Worm (Caenorhabditis elegans): ENCODE data around the gene math-6.

The math-6 gene

ce11 chrII:1893912-1894311 lies 9.4 kb upstream of the math-6 start, which contains the start of gene C16C4.1:
Gene C16C4.1, plus strand, starts transcription at chrII:1894212.
- TF ChIP-seq mes-4 (tag; optimal IDR thresholded peaks at IDR 0.05): no peak
- TF ChIP-seq B0261.1 (tag; optimal IDR thresholded peaks at IDR 0.05): no peak
- TF ChIP-seq ZK185.1 (tag; optimal IDR thresholded peaks at IDR 0.05; ENCODE audit: poor library complexity, severe bottlenecking): no peak
- TF ChIP-seq F52B5.7 (tag; optimal IDR thresholded peaks at IDR 0.05): no peak
- no peak for TF ChIP-seq let-526 (GFP tag; IDR thresholded peaks at IDR 0.05)
- no peak for TF ChIP-seq T26A5.8 (tag; optimal IDR thresholded peaks at IDR 0.05)
- TF ChIP-seq bed-1 (GFP tag; IDR thresholded peaks at IDR 0.05): no peak
- TF ChIP-seq ceh-40 (GFP tag; IDR thresholded peaks at IDR 0.05): no peak
- TF ChIP-seq aptf-3 (GFP tag; IDR thresholded peaks at IDR 0.05): no peak
- TF ChIP-seq attf-5 (GFP tag; optimal IDR thresholded peaks at IDR 0.05): no peak
- no peak for TF ChIP-seq unc-62 (GFP tag; optimal IDR thresholded peaks at IDR 0.05)
- no peak for TF ChIP-seq nhr-90 (tag; optimal IDR thresholded peaks at IDR 0.05)

- TF ChIP-seq fkh-3 (tag; optimal IDR thresholded peaks at IDR 0.05): no peak
- no peak for TF ChIP-seq unc-130 (GFP tag; optimal IDR thresholded peaks at IDR 0.05)
- no peak for TF ChIP-seq ekl-4 (GFP tag; IDR thresholded peaks at IDR 0.05)
- TF ChIP-seq pbrm-1 (GFP tag; IDR thresholded peaks at IDR 0.05): no peak
- no peak for TF ChIP-seq ama-1 (optimal IDR thresholded peaks at IDR 0.05)
- no peak for TF ChIP-seq ama-1 (GFP tag; optimal IDR thresholded peaks at IDR 0.05)
- no peak for TF ChIP-seq F49E8.2 (tag; optimal IDR thresholded peaks at IDR 0.05; ENCODE audit: insufficient read depth)
- no peak for TF ChIP-seq C17E4.6 (GFP tag; IDR thresholded peaks at IDR 0.05)
- no peak for TF ChIP-seq hmg-1.2 (GFP tag; IDR thresholded peaks at IDR 0.05)
- TF ChIP-seq B0336.3 (GFP tag; IDR thresholded peaks at IDR 0.05): no peak
- no peak for TF ChIP-seq egl-18 (GFP tag; IDR thresholded peaks at IDR 0.05)
- TF ChIP-seq F57A8.1 (GFP tag; optimal IDR thresholded peaks at IDR 0.05): no peak
- TF ChIP-seq F22D6.2 (tag; optimal IDR thresholded peaks at IDR 0.05): no peak
- TF ChIP-seq mxl-1 (tag; optimal IDR thresholded peaks at IDR 0.05): no peak
- no peak for TF ChIP-seq dox-1 (GFP tag; IDR thresholded peaks at IDR 0.05)
- no peak for TF ChIP-seq nhr-27 (tag; optimal IDR thresholded peaks at IDR 0.05)
- TF ChIP-seq madf-6 (GFP tag; IDR thresholded peaks at IDR 0.05): no peak
- no peak for TF ChIP-seq dpff-1 (tag; optimal IDR thresholded peaks at IDR 0.05)
Observed at ce11 chrII:1890682-1891081, 6.1 kb upstream of the math-6 start, which contains the start of gene math-9. Gene math-9, minus strand, starts transcription at chrII:1890782.

- no peak for TF ChIP-seq mxl-1 (tag; optimal IDR thresholded peaks at IDR 0.05)
- TF ChIP-seq lsl-1 (GFP tag; optimal IDR thresholded peaks at IDR 0.05): no peak
- no peak for TF ChIP-seq somi-1 (GFP tag; optimal IDR thresholded peaks at IDR 0.05)
- no peak for TF ChIP-seq Y53F4B.3 (GFP tag; IDR thresholded peaks at IDR 0.05)
- TF ChIP-seq atf-7 (tag; optimal IDR thresholded peaks at IDR 0.05): no peak
- no peak for TF ChIP-seq ama-1 (optimal IDR thresholded peaks at IDR 0.05)
- no peak for TF ChIP-seq ama-1 (GFP tag; optimal IDR thresholded peaks at IDR 0.05)
- no peak for TF ChIP-seq nhr-27 (tag; optimal IDR thresholded peaks at IDR 0.05)
- no peak for TF ChIP-seq ceh-40 (GFP tag; IDR thresholded peaks at IDR 0.05)
- no peak for TF ChIP-seq rcor-1 (GFP tag; IDR thresholded peaks at IDR 0.05)
- no peak for TF ChIP-seq T07F8.4 (tag; optimal IDR thresholded peaks at IDR 0.05)
- no peak for TF ChIP-seq sptf-2 (GFP tag; optimal IDR thresholded peaks at IDR 0.05)
- TF ChIP-seq nhr-120 (GFP tag; IDR thresholded peaks at IDR 0.05): no peak
- TF ChIP-seq egrh-3 (GFP tag; IDR thresholded peaks at IDR 0.05): no peak
- no peak for TF ChIP-seq lin-35 (GFP tag; optimal IDR thresholded peaks at IDR 0.05)
- TF ChIP-seq let-526 (GFP tag; IDR thresholded peaks at IDR 0.05): no peak
- no peak for TF ChIP-seq mes-4 (tag; optimal IDR thresholded peaks at IDR 0.05)
Observed at ce11 chrII:1889071-1889470, 4.5 kb upstream of the math-6 start, which contains the start of gene math-8. Gene math-8, minus strand, starts transcription at chrII:1889171.
